5 worm cellular contexts compared by ENCODE assay signal in the genomic region with DNA sequence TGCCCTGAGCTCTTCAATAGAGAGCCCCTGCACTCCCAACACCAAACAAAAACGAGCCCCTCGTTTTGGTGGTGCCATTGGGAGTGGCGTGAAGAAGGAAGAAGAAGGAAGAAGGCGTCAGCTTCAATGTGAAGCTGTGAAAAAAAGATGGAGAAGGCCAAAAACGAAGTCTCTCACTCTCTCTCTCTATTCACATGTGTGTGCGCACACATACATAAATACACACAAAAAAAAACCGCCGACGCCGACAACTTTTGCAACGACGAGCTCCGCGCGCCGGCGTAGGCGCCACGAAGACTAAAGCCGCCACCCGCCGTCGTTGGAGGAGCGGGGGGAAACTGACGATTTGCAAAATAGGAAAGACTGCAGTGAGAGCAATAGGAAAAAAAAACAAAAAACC.
TF ChIP-seq lines count a peak whose summit lies in the region.

No protein-coding gene starts in this region.

TF ChIP-seq in whole organism, L1 larva, 84 proteins besides CTCF, POLR2A, EP300 and RAD21:
- TF ChIP-seq hlh-4 (tag; optimal IDR thresholded peaks at IDR 0.05; lab: Kevin White, UChicago) (no peak), lin-14 (GFP tag; optimal IDR thresholded peaks at IDR 0.05; lab: Kevin White, UChicago) (peak; percentile 77), nhr-47 (tag; optimal IDR thresholded peaks at IDR 0.05; lab: Kevin White, UChicago) (no peak), efl-1 (optimal IDR thresholded peaks at IDR 0.05; lab: Kevin White, UChicago) (no peak), efl-1 (GFP tag; optimal IDR thresholded peaks at IDR 0.05 in 1 of 2; lab: Kevin White, UChicago) (peak in 1 of 2 experiments; percentile 84), unc-86 (tag; optimal IDR thresholded peaks at IDR 0.05; lab: Kevin White, UChicago) (peak; percentile 29), lsy-2 (tag; optimal IDR thresholded peaks at IDR 0.05; lab: Kevin White, UChicago) (peak in 1 of 2 experiments; percentile 17), ceh-82 (tag; optimal IDR thresholded peaks at IDR 0.05; lab: Kevin White, UChicago) (peak in 2 of 3 experiments; percentile 4 to 50), vab-15 (tag; optimal IDR thresholded peaks at IDR 0.05; lab: Kevin White, UChicago) (no peak)

TF ChIP-seq in whole organism, L2 larva, 48 proteins besides CTCF, POLR2A, EP300 and RAD21:
- TF ChIP-seq unc-55 (GFP tag; optimal IDR thresholded peaks at IDR 0.05; lab: Kevin White, UChicago) (peak; percentile 60), crh-2 (tag; optimal IDR thresholded peaks at IDR 0.05; lab: Kevin White, UChicago) (no peak), Y55F3AM.14 (GFP tag; optimal IDR thresholded peaks at IDR 0.05; lab: Kevin White, UChicago) (peak; percentile 22), C34F6.9 (tag; optimal IDR thresholded peaks at IDR 0.05; lab: Kevin White, UChicago) (peak; percentile 25), lsy-2 (tag; optimal IDR thresholded peaks at IDR 0.05; lab: Kevin White, UChicago) (peak in 1 of 2 experiments; percentile 25), lin-11 (tag; optimal IDR thresholded peaks at IDR 0.05; lab: Kevin White, UChicago) (no peak)

TF ChIP-seq in whole organism, L3 larva, 47 proteins besides CTCF, POLR2A, EP300 and RAD21:
- TF ChIP-seq nfya-1 (tag; optimal IDR thresholded peaks at IDR 0.05; lab: Kevin White, UChicago; ENCODE audit: insufficient read depth) (peak; percentile 48), nhr-28 (tag; optimal IDR thresholded peaks at IDR 0.05; lab: Kevin White, UChicago) (no peak), hmg-11 (tag; optimal IDR thresholded peaks at IDR 0.05; lab: Kevin White, UChicago) (peak; percentile 12)

TF ChIP-seq in whole organism, L4 larva, 104 proteins besides CTCF, POLR2A, EP300 and RAD21:
- no peak for TF ChIP-seq dpl-1 (GFP tag; optimal IDR thresholded peaks at IDR 0.05; lab: Kevin White, UChicago)
- no peak for TF ChIP-seq aly-2 (tag; optimal IDR thresholded peaks at IDR 0.05; lab: Kevin White, UChicago)
- peak; percentile 45; the same call in 1 of the 2 replicates for TF ChIP-seq hmg-1.1 (GFP tag; IDR thresholded peaks at IDR 0.05; lab: Robert Waterston, UW)
- TF ChIP-seq nhr-237 (tag; optimal IDR thresholded peaks at IDR 0.05; lab: Kevin White, UChicago): no peak
- TF ChIP-seq rbr-2 (tag; optimal IDR thresholded peaks at IDR 0.05; lab: Kevin White, UChicago): peak; percentile 28
- 0 out of 2 replicates have a peak, but pooled peaks have one; percentile 37 for TF ChIP-seq ceh-20 (GFP tag; IDR thresholded peaks at IDR 0.05; lab: Robert Waterston, UW)
- peak in 1 of 2 experiments; percentile 22 for TF ChIP-seq mdl-1 (tag; optimal IDR thresholded peaks at IDR 0.05; lab: Kevin White, UChicago)
- TF ChIP-seq lsy-2 (tag; optimal IDR thresholded peaks at IDR 0.05; lab: Kevin White, UChicago): peak in 1 of 2 experiments; percentile 43
- TF ChIP-seq Y5F2A.4 (GFP tag; optimal IDR thresholded peaks at IDR 0.05; lab: Kevin White, UChicago): no peak
- TF ChIP-seq fkh-10 (GFP tag; optimal IDR thresholded peaks at IDR 0.05; lab: Kevin White, UChicago): peak; percentile 6
- peak; percentile 53 for TF ChIP-seq set-16 (GFP tag; IDR thresholded peaks at IDR 0.05; lab: Robert Waterston, UW)
TF ChIP-seq in whole organism, L4 larva: peak in this region for 7.

TF ChIP-seq in whole organism, young adult, 124 proteins besides CTCF, POLR2A, EP300 and RAD21:
- no peak for TF ChIP-seq xnd-1 (tag; optimal IDR thresholded peaks at IDR 0.05; lab: Kevin White, UChicago)
- no peak for TF ChIP-seq snpc-3.4 (tag; optimal IDR thresholded peaks at IDR 0.05; lab: Kevin White, UChicago)
- no peak for TF ChIP-seq B0261.1 (tag; optimal IDR thresholded peaks at IDR 0.05; lab: Kevin White, UChicago)
- TF ChIP-seq ztf-26 (tag; optimal IDR thresholded peaks at IDR 0.05; lab: Kevin White, UChicago): no peak
- no peak for TF ChIP-seq fkh-3 (tag; optimal IDR thresholded peaks at IDR 0.05; lab: Kevin White, UChicago)
- TF ChIP-seq sdz-38 (tag; optimal IDR thresholded peaks at IDR 0.05; lab: Kevin White, UChicago): no peak
- TF ChIP-seq zfh-2 (GFP tag; conservative IDR thresholded peaks at IDR 0.05; lab: Robert Waterston, UW): peak; percentile 57
- TF ChIP-seq hmg-20 (GFP tag; IDR thresholded peaks at IDR 0.05; lab: Robert Waterston, UW): no peak
- TF ChIP-seq Y53F4B.3 (GFP tag; IDR thresholded peaks at IDR 0.05; lab: Robert Waterston, UW): no peak
- no peak for TF ChIP-seq repo-1 (tag; optimal IDR thresholded peaks at IDR 0.05; lab: Kevin White, UChicago)
- TF ChIP-seq nfyb-1 (GFP tag; IDR thresholded peaks at IDR 0.05; lab: Robert Waterston, UW): 0 out of 2 replicates have a peak, but pooled peaks have one; percentile 53
- TF ChIP-seq bed-1 (GFP tag; IDR thresholded peaks at IDR 0.05; lab: Robert Waterston, UW): no peak
- peak; percentile 11; the same call in 1 of the 2 replicates for TF ChIP-seq hmg-1.2 (GFP tag; IDR thresholded peaks at IDR 0.05; lab: Robert Waterston, UW)
- TF ChIP-seq tbx-9 (tag; optimal IDR thresholded peaks at IDR 0.05; lab: Kevin White, UChicago; ENCODE audit: borderline replicate concordance): no peak
- TF ChIP-seq athp-1 (tag; optimal IDR thresholded peaks at IDR 0.05; lab: Kevin White, UChicago): no peak
